Fruit fly (Drosophila melanogaster): Measurements from ENCODE around the gene CG13950.

CG13950 gene

DNA sequence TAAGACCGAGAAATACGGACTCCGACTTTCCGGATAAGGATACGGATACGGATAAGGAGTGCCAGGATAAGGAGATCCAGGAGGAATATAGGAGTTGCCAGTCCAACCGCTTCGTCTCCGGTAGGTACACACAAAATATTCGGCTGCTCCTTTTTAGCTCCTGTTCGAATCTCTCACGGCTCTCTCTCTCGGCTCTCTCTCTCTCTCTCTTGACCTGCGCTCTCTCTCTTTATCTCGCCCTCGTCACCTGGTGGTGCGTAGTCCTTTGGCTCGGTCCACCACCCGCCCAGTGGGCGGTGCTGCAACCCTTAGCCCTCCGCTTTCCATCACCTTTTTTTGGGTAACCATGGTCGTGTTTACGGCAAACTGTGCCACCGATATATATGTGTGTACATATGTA is 33.6 kb upstream of the CG13950 start:
- TF ChIP-seq CG1832 (GFP tag; optimal IDR thresholded peaks at IDR 0.05) (peak; percentile 18), CG32767 (GFP tag; IDR thresholded peaks at IDR 0.05) (peak; percentile 59; the same call in 1 of the 2 replicates), Med (GFP tag) (peak; percentile 6), Nf-YB (GFP tag; optimal IDR thresholded peaks at IDR 0.05) (no peak), pros (GFP tag; optimal IDR thresholded peaks at IDR 0.05) (peak; percentile 78), CG2199 (GFP tag; IDR thresholded peaks at IDR 0.05) (0 out of 3 replicates have a peak, but pooled peaks have one; percentile 70), dan (GFP tag; IDR thresholded peaks at IDR 0.05) (no peak), lola (GFP tag; optimal IDR thresholded peaks at IDR 0.05) (no peak), Deaf1 (tag; optimal IDR thresholded peaks at IDR 0.05) (peak; percentile 4), chn (GFP tag; optimal IDR thresholded peaks at IDR 0.05) (peak; percentile 28), seq (GFP tag; IDR thresholded peaks at IDR 0.05) (peak; percentile 71), sens (GFP tag) (peak; percentile 79), ewg (GFP tag; optimal IDR thresholded peaks at IDR 0.05) (peak; percentile 72), Trl (optimal IDR thresholded peaks at IDR 0.05) (peak; percentile 91 to 97), Trl (GFP tag; optimal IDR thresholded peaks at IDR 0.05) (peak; percentile 18), CG16863 (GFP tag; optimal IDR thresholded peaks at IDR 0.05) (no peak), Ada2b (GFP tag; IDR thresholded peaks at IDR 0.05) (no peak), CG8359 (GFP tag; optimal IDR thresholded peaks at IDR 0.05; ENCODE audit: borderline replicate concordance) (no peak), zf30C (GFP tag; optimal IDR thresholded peaks at IDR 0.05) (peak; percentile 80), CG30431 (GFP tag; optimal IDR thresholded peaks at IDR 0.05) (no peak), CG3407 (GFP tag; optimal IDR thresholded peaks at IDR 0.05) (no peak), yki (optimal IDR thresholded peaks at IDR 0.05) (peak; percentile 94)

DNA sequence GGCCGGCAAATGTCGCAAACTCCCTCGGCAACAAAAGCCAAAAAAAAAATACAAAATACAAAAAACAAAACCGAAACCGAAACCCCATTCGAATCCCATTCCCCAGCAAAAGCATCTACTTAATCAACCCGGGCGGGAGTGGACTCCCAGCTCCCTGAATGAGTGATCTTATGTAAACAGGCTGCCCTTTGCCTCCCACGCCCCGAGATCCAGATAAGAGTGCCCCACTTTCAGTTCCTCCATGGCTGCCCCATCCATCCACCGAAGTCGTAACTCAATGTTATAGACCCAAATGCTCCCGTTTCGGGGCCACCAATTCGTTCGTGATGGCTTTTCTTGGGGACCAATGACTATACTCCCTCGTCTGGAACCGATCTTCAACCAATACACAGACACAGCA is 32.9 kb upstream of the CG13950 start:
- no peak for TF ChIP-seq wdn (GFP tag; IDR thresholded peaks at IDR 0.05)
- no peak for TF ChIP-seq CG7963 (GFP tag; IDR thresholded peaks at IDR 0.05; ENCODE audit: partially characterized antibody)
- TF ChIP-seq prd (optimal IDR thresholded peaks at IDR 0.05): no peak
- TF ChIP-seq prd (GFP tag; IDR thresholded peaks at IDR 0.05): no peak
- no peak for TF ChIP-seq CG32772 (GFP tag; IDR thresholded peaks at IDR 0.05)
- peak; percentile 40 for TF ChIP-seq CG12769 (tag; optimal IDR thresholded peaks at IDR 0.05)
- TF ChIP-seq Myb (GFP tag; optimal IDR thresholded peaks at IDR 0.05): no peak
- no peak for TF ChIP-seq Ada2b (GFP tag; IDR thresholded peaks at IDR 0.05)
- TF ChIP-seq nmo (GFP tag; optimal IDR thresholded peaks at IDR 0.05): no peak
- TF ChIP-seq peb (GFP tag; IDR thresholded peaks at IDR 0.05): no peak
- TF ChIP-seq rib (GFP tag; IDR thresholded peaks at IDR 0.05): 0 out of 2 replicates have a peak, but pooled peaks have one; percentile 46
- no peak for TF ChIP-seq ase (GFP tag; IDR thresholded peaks at IDR 0.05)
- no peak for TF ChIP-seq trh (GFP tag; optimal IDR thresholded peaks at IDR 0.05)
- no peak for TF ChIP-seq NC2α (GFP tag; optimal IDR thresholded peaks at IDR 0.05)
- TF ChIP-seq Sry-β (GFP tag; optimal IDR thresholded peaks at IDR 0.05): no peak
- TF ChIP-seq CG3838 (GFP tag; optimal IDR thresholded peaks at IDR 0.05): no peak
- no peak for TF ChIP-seq sd (tag; optimal IDR thresholded peaks at IDR 0.05)
- no peak for TF ChIP-seq luna (GFP tag; optimal IDR thresholded peaks at IDR 0.05)
- no peak for TF ChIP-seq Ets65A (GFP tag)
- TF ChIP-seq Tbp (GFP tag; optimal IDR thresholded peaks at IDR 0.05): no peak
- TF ChIP-seq sr (GFP tag; IDR thresholded peaks at IDR 0.05): peak; percentile 17; the same call in 1 of the 3 replicates
- no peak for TF ChIP-seq Dip2 (GFP tag; IDR thresholded peaks at IDR 0.05)
- TF ChIP-seq Awh (GFP tag; IDR thresholded peaks at IDR 0.05): 0 out of 2 replicates have a peak, but pooled peaks have one; percentile 38
- TF ChIP-seq Pdp1 (GFP tag; optimal IDR thresholded peaks at IDR 0.05): peak in 1 of 2 experiments; percentile 83
- no peak for TF ChIP-seq CG6254 (GFP tag; optimal IDR thresholded peaks at IDR 0.05)
- peak; percentile 10 for TF ChIP-seq cg (GFP tag; optimal IDR thresholded peaks at IDR 0.05)
- TF ChIP-seq crol (GFP tag; IDR thresholded peaks at IDR 0.05): peak; percentile 45
- no peak for TF ChIP-seq CG12942 (GFP tag; optimal IDR thresholded peaks at IDR 0.05)
- TF ChIP-seq CG16779 (GFP tag; IDR thresholded peaks at IDR 0.05): no peak
- TF ChIP-seq z (GFP tag; IDR thresholded peaks at IDR 0.05): 0 out of 3 replicates have a peak, but pooled peaks have one; percentile 58
- TF ChIP-seq CG15479 (GFP tag; optimal IDR thresholded peaks at IDR 0.05): no peak
- no peak for TF ChIP-seq CG11085 (GFP tag; IDR thresholded peaks at IDR 0.05)
- TF ChIP-seq br (optimal IDR thresholded peaks at IDR 0.05): no peak

All from whole organism, embryonic.